Worm (Caenorhabditis elegans): Measurements from ENCODE around the gene vps-39.

Gene vps-39

ce11 chrV:14038328-14039084 lies at the start of gene vps-39:
Gene vps-39, minus strand, starts transcription at chrV:14038378.
- peak; percentile 49 for TF ChIP-seq hmg-11 (tag; optimal IDR thresholded peaks at IDR 0.05)
- TF ChIP-seq R02D3.7 (tag; optimal IDR thresholded peaks at IDR 0.05): peak; percentile 50
- peak; percentile 24 for TF ChIP-seq elt-2 (tag; optimal IDR thresholded peaks at IDR 0.05)
- peak; percentile 28 for TF ChIP-seq lin-15B (tag; optimal IDR thresholded peaks at IDR 0.05)
- peak; percentile 20 for TF ChIP-seq nhr-43 (tag; optimal IDR thresholded peaks at IDR 0.05; ENCODE audit: poor library complexity, severe bottlenecking)

- no peak for TF ChIP-seq hmg-11 (tag; optimal IDR thresholded peaks at IDR 0.05)
- TF ChIP-seq ama-1 (optimal IDR thresholded peaks at IDR 0.05): no peak
- TF ChIP-seq fos-1 (tag; optimal IDR thresholded peaks at IDR 0.05): no peak
- TF ChIP-seq R02D3.7 (tag; optimal IDR thresholded peaks at IDR 0.05): no peak
- TF ChIP-seq ceh-28 (tag; optimal IDR thresholded peaks at IDR 0.05): no peak
- no peak for TF ChIP-seq ceh-82 (tag; optimal IDR thresholded peaks at IDR 0.05)
- TF ChIP-seq eor-1 (tag; optimal IDR thresholded peaks at IDR 0.05): no peak
- TF ChIP-seq nhr-76 (tag; optimal IDR thresholded peaks at IDR 0.05): no peak
- TF ChIP-seq nhr-12 (tag; optimal IDR thresholded peaks at IDR 0.05): no peak
- TF ChIP-seq zag-1 (tag; optimal IDR thresholded peaks at IDR 0.05): no peak
These were observed 47.4 kb upstream of the vps-39 start, which contains the start of gene D1086.18 for ce11 chrV:14085589-14085988. Gene D1086.18, plus strand, starts transcription at chrV:14085889.

- TF ChIP-seq ztf-11 (tag; optimal IDR thresholded peaks at IDR 0.05) (no peak), mdl-1 (tag; optimal IDR thresholded peaks at IDR 0.05) (no peak), eor-1 (tag; optimal IDR thresholded peaks at IDR 0.05) (no peak), pha-4 (tag; optimal IDR thresholded peaks at IDR 0.05) (no peak), pqm-1 (tag; optimal IDR thresholded peaks at IDR 0.05) (no peak), unc-39 (tag; optimal IDR thresholded peaks at IDR 0.05) (no peak), hmg-11 (tag; optimal IDR thresholded peaks at IDR 0.05) (no peak), ama-1 (optimal IDR thresholded peaks at IDR 0.05) (no peak), unc-62 (GFP tag; optimal IDR thresholded peaks at IDR 0.05) (no peak), elt-3 (tag; optimal IDR thresholded peaks at IDR 0.05) (no peak), skn-1 (tag; optimal IDR thresholded peaks at IDR 0.05) (no peak), sea-2 (GFP tag; optimal IDR thresholded peaks at IDR 0.05) (no peak), ceh-28 (tag; optimal IDR thresholded peaks at IDR 0.05) (no peak), zag-1 (tag; optimal IDR thresholded peaks at IDR 0.05) (no peak), nhr-12 (tag; optimal IDR thresholded peaks at IDR 0.05) (no peak), ceh-82 (tag; optimal IDR thresholded peaks at IDR 0.05) (no peak)
These were observed 45.8 kb upstream of the vps-39 start, which contains the start of gene D1086.7 for ce11 chrV:14083970-14084369. Gene D1086.7, plus strand, starts transcription at chrV:14084270.

- TF ChIP-seq elt-1 (tag; optimal IDR thresholded peaks at IDR 0.05) (no peak), nhr-67 (tag; optimal IDR thresholded peaks at IDR 0.05) (no peak), skn-1 (tag; optimal IDR thresholded peaks at IDR 0.05) (no peak), nhr-237 (tag; optimal IDR thresholded peaks at IDR 0.05) (no peak), lsy-12 (tag; optimal IDR thresholded peaks at IDR 0.05) (no peak), egl-5 (tag; optimal IDR thresholded peaks at IDR 0.05) (no peak), pha-4 (tag; optimal IDR thresholded peaks at IDR 0.05) (no peak), eor-1 (tag; optimal IDR thresholded peaks at IDR 0.05) (no peak), ZK546.5 (tag; optimal IDR thresholded peaks at IDR 0.05) (no peak), aly-2 (tag; optimal IDR thresholded peaks at IDR 0.05) (no peak), nhr-11 (tag; optimal IDR thresholded peaks at IDR 0.05) (no peak), nhr-76 (tag; optimal IDR thresholded peaks at IDR 0.05) (no peak), tbx-2 (tag; optimal IDR thresholded peaks at IDR 0.05) (no peak), elt-2 (tag; optimal IDR thresholded peaks at IDR 0.05) (no peak)
These were observed 44.3 kb upstream of the vps-39 start, which contains the start of gene D1086.10 for ce11 chrV:14082453-14082852. Gene D1086.10, plus strand, starts transcription at chrV:14082753.

- TF ChIP-seq unc-62 (GFP tag; optimal IDR thresholded peaks at IDR 0.05): no peak
- no peak for TF ChIP-seq elt-3 (tag; optimal IDR thresholded peaks at IDR 0.05)
- TF ChIP-seq nhr-77 (tag; optimal IDR thresholded peaks at IDR 0.05): no peak
- no peak for TF ChIP-seq R02D3.7 (tag; optimal IDR thresholded peaks at IDR 0.05)
- no peak for TF ChIP-seq fkh-10 (GFP tag; optimal IDR thresholded peaks at IDR 0.05)
- TF ChIP-seq pqm-1 (tag; optimal IDR thresholded peaks at IDR 0.05): no peak
- TF ChIP-seq elt-2 (tag; optimal IDR thresholded peaks at IDR 0.05): no peak
- TF ChIP-seq mml-1 (tag; optimal IDR thresholded peaks at IDR 0.05): no peak
- TF ChIP-seq ama-1 (optimal IDR thresholded peaks at IDR 0.05): no peak
These were observed 41.3 kb upstream of the vps-39 start, which contains the start of gene D1086.6 for ce11 chrV:14079501-14079900. Gene D1086.6, plus strand, starts transcription at chrV:14079801.
